Worm (Caenorhabditis elegans): ENCODE data around the gene srx-118.

DNA sequence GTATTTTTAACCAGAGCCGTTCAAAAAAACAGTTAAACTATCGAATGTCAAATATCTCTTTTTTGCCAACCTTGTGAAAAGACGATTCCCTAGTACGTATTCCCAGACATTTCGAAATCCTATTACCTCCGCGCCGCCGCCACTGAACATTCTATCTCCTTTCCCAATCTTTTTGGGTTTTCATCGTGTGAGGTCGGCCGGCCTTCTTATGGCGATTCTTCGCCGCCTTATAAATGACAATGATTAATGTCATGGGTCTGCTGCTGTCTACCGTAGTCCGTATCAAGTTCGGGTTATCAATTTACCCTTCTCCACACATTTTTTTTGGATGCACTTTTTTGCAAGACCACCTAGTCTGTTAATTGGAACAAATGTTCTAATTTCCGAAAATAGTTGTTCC is 24.0 kb downstream of the srx-118 start:
- TF ChIP-seq unc-62 (GFP tag; optimal IDR thresholded peaks at IDR 0.05 in 1 of 2): peak in 1 of 2 experiments; percentile 80
- TF ChIP-seq unc-62 (tag; optimal IDR thresholded peaks at IDR 0.05): no peak
- no peak for TF ChIP-seq zfp-3 (GFP tag; conservative IDR thresholded peaks at IDR 0.05)

Data from whole organism, L4 larva.